Worm (Caenorhabditis elegans) whole organism, L4 larva: ENCODE results near the gene T21B10.3.

ENCODE experiments used
- T26A8.4 ChIP-seq: fragments of 200-800 bp; sonication (Bioruptor generic); IDR thresholded peaks from 2 replicates; pipeline ENCODE4 v1.3.6; 2022; ENCODE audit warnings: missing genetic modification characterization, missing compliant biosample characterization
- ZK546.5 ChIP-seq, 2 experiments: sonication (generic microtip); optimal IDR thresholded peaks; 2 replicates each; lab custom pipeline; 2017; ENCODE audit warnings: missing biosample characterization in 2 of 2, missing genetic modification characterization in 2 of 2
- aha-1 ChIP-seq: fragments of 150-350 bp; peaks from one replicate; lab custom pipeline; 2014; ENCODE audit warnings: missing biosample characterization, missing genetic modification characterization
- ceh-20 ChIP-seq: fragments of 200-800 bp; sonication (Bioruptor generic); IDR thresholded peaks from 2 replicates; pipeline ENCODE4 v1.3.6; 2022; ENCODE audit warnings: missing genetic modification reagents, missing genetic modification characterization, missing compliant biosample characterization
- ceh-28 ChIP-seq: fragments of 150-350 bp; optimal IDR thresholded peaks from 2 replicates; lab custom pipeline; 2014; ENCODE audit warnings: missing biosample characterization, missing genetic modification reagents, missing genetic modification characterization
- ces-1 ChIP-seq: fragments of 150-350 bp; sonication (generic microtip); optimal IDR thresholded peaks from 4 replicates; lab custom pipeline; 2014; ENCODE audit warnings: missing biosample characterization, missing genetic modification reagents, missing genetic modification characterization
- daf-16 ChIP-seq, 3 experiments: sonication (generic microtip); optimal IDR thresholded peaks; 2 replicates each; lab custom pipeline; 2016 to 2017; ENCODE audit warnings: missing genetic modification characterization in 3 of 3, missing genetic modification reagents in 3 of 3, mild to moderate bottlenecking in 2 of 3, missing compliant biosample characterization in 2 of 3, missing biosample characterization in 1 of 3, moderate library complexity in 1 of 3
- daf-19 ChIP-seq: fragments of 200-800 bp; sonication (Bioruptor generic); conservative IDR thresholded peaks from 2 replicates; pipeline ENCODE4 v1.3.6; 2022; ENCODE audit warnings: missing genetic modification characterization, missing compliant biosample characterization
- daf-8 ChIP-seq: fragments of 200-800 bp; sonication (Bioruptor generic); IDR thresholded peaks from 2 replicates; pipeline ENCODE4 v1.3.6; 2022; ENCODE audit warnings: missing genetic modification characterization, missing compliant biosample characterization
- dmd-6 ChIP-seq: fragments of 200-800 bp; sonication (Bioruptor generic); IDR thresholded peaks from 2 replicates; pipeline ENCODE4 v1.3.6; 2022; ENCODE audit warnings: missing genetic modification reagents, missing genetic modification characterization, missing compliant biosample characterization
- dve-1 ChIP-seq: sonication (generic microtip); optimal IDR thresholded peaks from 2 replicates; lab custom pipeline; 2017; ENCODE audit warnings: antibody characterized with exemption, mild to moderate bottlenecking, missing genetic modification characterization, missing compliant biosample characterization; ENCODE audit not compliant: insufficient read depth
- egl-43 ChIP-seq: fragments of 200-800 bp; sonication (Bioruptor generic); IDR thresholded peaks from 2 replicates; pipeline ENCODE4 v1.3.6; 2022; ENCODE audit warnings: missing genetic modification reagents, missing genetic modification characterization, missing compliant biosample characterization
- hmg-1.1 ChIP-seq: fragments of 200-800 bp; sonication (Bioruptor generic); IDR thresholded peaks from 2 replicates; pipeline ENCODE4 v1.3.6; 2022; ENCODE audit warnings: missing genetic modification reagents, missing genetic modification characterization, missing compliant biosample characterization
- lin-1 ChIP-seq: fragments of 200-800 bp; sonication (Bioruptor generic); IDR thresholded peaks from 2 replicates; pipeline ENCODE4 v1.3.6; 2022; ENCODE audit warnings: missing genetic modification reagents, missing genetic modification characterization, missing compliant biosample characterization
- lin-29 ChIP-seq: fragments of 200-800 bp; sonication (Bioruptor generic); IDR thresholded peaks from 2 replicates; pipeline ENCODE4 v1.3.6; 2022; ENCODE audit warnings: missing genetic modification reagents, missing genetic modification characterization, missing compliant biosample characterization
- madf-5 ChIP-seq, 2 experiments: fragments of 200-800 bp; sonication (Bioruptor generic); IDR thresholded peaks; 2 replicates each; pipeline ENCODE4 v1.3.6; 2022; ENCODE audit warnings: missing compliant biosample characterization in 2 of 2, missing genetic modification characterization in 2 of 2
- madf-9 ChIP-seq: fragments of 200-800 bp; sonication (Bioruptor generic); conservative IDR thresholded peaks from 2 replicates; pipeline ENCODE4 v1.3.6; 2022; ENCODE audit warnings: missing genetic modification reagents, missing genetic modification characterization, missing compliant biosample characterization
- mep-1 ChIP-seq: fragments of 150-350 bp; sonication (generic microtip); optimal IDR thresholded peaks from 3 replicates; lab custom pipeline; 2014; ENCODE audit warnings: missing biosample characterization, missing genetic modification characterization
- mxl-2 ChIP-seq: fragments of 200-800 bp; sonication (Bioruptor generic); conservative IDR thresholded peaks from 2 replicates; pipeline ENCODE4 v1.3.6; 2022; ENCODE audit warnings: missing genetic modification reagents, missing genetic modification characterization, missing compliant biosample characterization
- nhr-111 ChIP-seq: fragments of 200-800 bp; sonication (Bioruptor generic); optimal IDR thresholded peaks from 2 replicates; lab custom pipeline; 2018; ENCODE audit warnings: mild to moderate bottlenecking, missing genetic modification characterization, missing compliant biosample characterization
- nhr-28 ChIP-seq: fragments of 150-350 bp; optimal IDR thresholded peaks from 2 replicates; lab custom pipeline; 2014; ENCODE audit warnings: missing biosample characterization, missing genetic modification characterization
- nhr-76 ChIP-seq: fragments of 150-350 bp; optimal IDR thresholded peaks from 2 replicates; lab custom pipeline; 2014; ENCODE audit warnings: missing biosample characterization, missing genetic modification characterization
- nhr-77 ChIP-seq: fragments of 150-350 bp; optimal IDR thresholded peaks from 2 replicates; lab custom pipeline; 2014; ENCODE audit warnings: missing biosample characterization, missing genetic modification characterization
- pqm-1 ChIP-seq: sonication (generic microtip); optimal IDR thresholded peaks from 2 replicates; lab custom pipeline; 2017; ENCODE audit warnings: missing biosample characterization, missing genetic modification characterization
- sdz-12 ChIP-seq: fragments of 200-800 bp; sonication (Bioruptor generic); optimal IDR thresholded peaks from 2 replicates; lab custom pipeline; 2018; ENCODE audit warnings: mild to moderate bottlenecking, missing genetic modification characterization, missing compliant biosample characterization
- snpc-1.2 ChIP-seq: fragments of 200-800 bp; sonication (Bioruptor generic); IDR thresholded peaks from 2 replicates; pipeline ENCODE4 v1.3.6; 2022; ENCODE audit warnings: missing genetic modification reagents, missing genetic modification characterization, missing compliant biosample characterization
- spr-1 ChIP-seq: sonication (generic microtip); optimal IDR thresholded peaks from 2 replicates; lab custom pipeline; 2016; ENCODE audit warnings: mild to moderate bottlenecking, missing genetic modification characterization, missing compliant biosample characterization
- spr-3 ChIP-seq: fragments of 200-800 bp; sonication (Bioruptor generic); optimal IDR thresholded peaks from 2 replicates; lab custom pipeline; 2018; ENCODE audit warnings: mild to moderate bottlenecking, missing genetic modification characterization, missing compliant biosample characterization
- tag-97 ChIP-seq: fragments of 200-800 bp; sonication (Bioruptor generic); IDR thresholded peaks from 2 replicates; pipeline ENCODE4 v1.3.6; 2022; ENCODE audit warnings: missing genetic modification characterization, missing compliant biosample characterization
- tra-1 ChIP-seq: fragments of 200-800 bp; sonication (Bioruptor generic); IDR thresholded peaks from 2 replicates; pipeline ENCODE4 v1.3.6; 2022; ENCODE audit warnings: missing genetic modification reagents, missing genetic modification characterization, missing compliant biosample characterization
- unc-39 ChIP-seq: sonication (generic microtip); optimal IDR thresholded peaks from 2 replicates; lab custom pipeline; 2017; ENCODE audit warnings: missing biosample characterization, missing genetic modification characterization
- zip-11 ChIP-seq: fragments of 200-800 bp; sonication (Bioruptor generic); IDR thresholded peaks from 2 replicates; pipeline ENCODE4 v1.3.6; 2022; ENCODE audit warnings: missing genetic modification characterization, missing compliant biosample characterization
- zip-2 ChIP-seq: fragments of 150-350 bp; optimal IDR thresholded peaks from 2 replicates; lab custom pipeline; 2014; ENCODE audit warnings: missing biosample characterization, missing genetic modification characterization

T21B10.3 gene

DNA sequence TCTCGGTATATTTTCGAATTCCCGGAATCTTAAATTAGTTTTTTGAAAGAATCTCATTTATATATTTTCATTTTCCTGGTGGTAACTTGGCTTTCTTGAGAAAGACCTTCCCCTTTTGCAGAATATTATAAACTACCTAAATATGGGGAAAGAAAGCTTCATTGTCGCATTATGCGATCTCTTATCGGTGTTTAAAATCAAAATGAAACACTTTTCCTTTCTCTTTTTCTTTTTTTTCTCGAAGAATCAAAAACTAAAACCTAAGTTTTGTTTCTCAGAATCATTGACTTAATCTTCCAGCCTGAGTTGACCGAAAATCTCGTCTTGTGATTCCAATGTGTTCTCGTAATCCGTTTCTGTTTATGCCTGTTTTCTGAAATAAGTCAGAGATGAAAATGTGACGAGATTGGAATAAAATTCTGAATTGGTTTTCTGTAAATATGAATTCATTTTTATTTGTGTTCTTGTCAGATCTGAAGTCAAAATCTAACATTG lies 21.6 kb upstream of the T21B10.3 start:
- TF ChIP-seq ceh-28 (tag; lab: Kevin White, UChicago) (no peak), mep-1 (tag; lab: Kevin White, UChicago) (no peak), nhr-77 (tag; lab: Kevin White, UChicago) (no peak), T26A8.4 (GFP tag; lab: Robert Waterston, UW) (no peak), ZK546.5 (tag; optimal IDR thresholded peaks at IDR 0.05; lab: Kevin White, UChicago) (no peak), ces-1 (no peak), madf-9 (GFP tag; lab: Robert Waterston, UW) (no peak)
- TF ChIP-seq, all 104 proteins: peak for 0

DNA sequence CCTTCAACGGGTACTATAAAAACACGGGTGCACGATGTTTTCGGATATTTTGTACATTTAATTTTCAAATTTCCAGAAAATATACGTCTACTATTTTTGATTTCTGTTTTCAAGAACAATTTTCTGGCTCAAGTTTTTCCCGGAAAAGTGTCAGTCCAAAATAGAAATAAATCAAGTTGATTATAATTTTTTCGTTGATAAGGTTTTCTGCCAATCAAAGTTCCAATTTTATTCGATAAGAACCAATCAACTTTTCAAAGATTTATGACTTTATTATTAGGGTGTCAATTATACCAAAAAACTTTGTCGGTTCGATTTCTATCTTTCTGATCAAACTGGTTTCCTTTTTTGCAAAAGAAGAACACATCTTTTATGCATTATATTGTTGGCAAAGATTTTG lies 19.5 kb upstream of the T21B10.3 start:
- TF ChIP-seq daf-8 (no peak), daf-19 (GFP tag; lab: Robert Waterston, UW) (no peak), spr-1 (tag; lab: Kevin White, UChicago) (no peak), dve-1 (tag; lab: Kevin White, UChicago) (peak; percentile 15), dmd-6 (GFP tag; lab: Robert Waterston, UW) (peak; percentile 89), lin-29 (GFP tag; lab: Robert Waterston, UW) (no peak), zip-2 (tag; lab: Kevin White, UChicago) (no peak), ceh-20 (GFP tag; lab: Robert Waterston, UW) (peak; percentile 68; the same call in 1 of the 2 replicates), nhr-76 (tag; lab: Kevin White, UChicago) (no peak), nhr-28 (tag; lab: Kevin White, UChicago) (no peak), tra-1 (GFP tag; lab: Robert Waterston, UW) (peak; percentile 47; the same call in 1 of the 2 replicates), zip-11 (GFP tag; lab: Robert Waterston, UW) (no peak)

DNA sequence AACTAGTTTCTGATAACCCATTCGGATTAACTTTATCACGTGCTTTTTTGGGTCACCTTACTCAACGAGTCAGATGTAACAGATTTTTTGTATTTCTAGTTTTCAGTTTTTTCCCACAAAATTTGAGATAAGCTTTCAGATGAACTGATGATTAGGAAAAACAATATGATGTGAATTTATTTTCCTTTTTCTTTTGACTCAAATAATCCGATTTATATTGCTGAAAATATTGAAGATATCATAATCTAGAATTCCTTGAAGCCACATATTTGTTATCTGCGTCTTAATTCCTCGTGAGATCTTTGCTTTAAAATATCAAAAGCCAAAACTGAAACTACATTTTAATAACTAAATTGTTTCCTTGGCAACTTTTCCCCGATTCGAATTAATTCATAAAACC lies 17.5 kb upstream of the T21B10.3 start:
- no peak for TF ChIP-seq tag-97
- no peak for TF ChIP-seq sdz-12 (GFP tag; lab: Kevin White, UChicago)
- no peak for TF ChIP-seq spr-3 (GFP tag; lab: Kevin White, UChicago)
- no peak for TF ChIP-seq nhr-77 (tag; lab: Kevin White, UChicago)
- TF ChIP-seq tra-1 (GFP tag; lab: Robert Waterston, UW) = no peak
- no peak for TF ChIP-seq aha-1
- no peak for TF ChIP-seq snpc-1.2 (GFP tag; lab: Robert Waterston, UW)
- no peak for TF ChIP-seq hmg-1.1
- TF ChIP-seq nhr-28 (tag; lab: Kevin White, UChicago) = no peak
- no peak for TF ChIP-seq nhr-111 (GFP tag; lab: Kevin White, UChicago)
- TF ChIP-seq lin-1 (GFP tag; lab: Robert Waterston, UW) = no peak
- no peak for TF ChIP-seq madf-5 (GFP tag; IDR thresholded peaks at IDR 0.05; lab: Robert Waterston, UW)
- no peak for TF ChIP-seq spr-1 (tag; lab: Kevin White, UChicago)
- no peak for TF ChIP-seq mxl-2 (GFP tag; lab: Robert Waterston, UW)
- no peak for TF ChIP-seq unc-39 (tag; lab: Kevin White, UChicago)
- no peak for TF ChIP-seq daf-19 (GFP tag; lab: Robert Waterston, UW)
- no peak for TF ChIP-seq daf-8

DNA sequence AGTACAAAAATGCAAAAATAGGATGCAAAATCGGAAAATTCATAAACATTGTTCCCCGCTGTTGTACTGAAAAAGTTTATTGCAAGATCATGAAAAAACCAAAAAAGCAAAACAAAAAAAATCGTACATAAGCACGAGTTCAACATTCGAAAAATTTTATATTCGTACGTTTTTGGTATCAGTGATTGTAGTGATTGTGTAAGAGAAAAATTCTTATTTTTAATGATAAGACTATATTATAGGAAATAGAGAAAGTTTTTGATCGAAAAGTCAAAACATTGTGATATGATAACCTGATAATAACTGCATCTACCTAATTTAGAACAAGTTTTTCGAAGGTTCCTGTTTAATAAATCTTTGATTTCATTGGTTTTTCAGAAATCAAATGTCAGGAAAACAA lies 16.8 kb upstream of the T21B10.3 start:
- no peak for TF ChIP-seq daf-16 (GFP tag; optimal IDR thresholded peaks at IDR 0.05; lab: Kevin White, UChicago)
- peak; percentile 54 for TF ChIP-seq daf-16 (tag; optimal IDR thresholded peaks at IDR 0.05; lab: Kevin White, UChicago)
- peak; percentile 65 for TF ChIP-seq nhr-28 (tag; lab: Kevin White, UChicago)
- TF ChIP-seq pqm-1 = peak; percentile 6
- peak; percentile 19 for TF ChIP-seq nhr-77 (tag; lab: Kevin White, UChicago)
- TF ChIP-seq egl-43 (GFP tag; lab: Robert Waterston, UW) = no peak
